Worm (Caenorhabditis elegans) whole organism, L2 larva: ENCODE data around the gene C50F4.8.
A peak's percentile ranks its signal among the peaks of the same experiment; 100 is the strongest.

ENCODE experiments used
- ZK546.5 ChIP-seq: sonication (generic microtip); optimal IDR thresholded peaks from 2 replicates; lab custom pipeline; 2017; ENCODE audit warnings: missing biosample characterization, missing genetic modification characterization
- crh-2 ChIP-seq: sonication (generic microtip); optimal IDR thresholded peaks from 2 replicates; lab custom pipeline; 2017; ENCODE audit warnings: missing biosample characterization, missing genetic modification characterization
- elt-1 ChIP-seq: fragments of 150-350 bp; optimal IDR thresholded peaks from 2 replicates; lab custom pipeline; 2014; ENCODE audit warnings: missing biosample characterization, missing genetic modification characterization
- fos-1 ChIP-seq: fragments of 150-350 bp; optimal IDR thresholded peaks from 2 replicates; lab custom pipeline; 2014; ENCODE audit warnings: missing biosample characterization, missing genetic modification characterization
- lsy-2 ChIP-seq, 2 experiments: fragments of 150-350 bp in 1 of 2; sonication (generic microtip) in 1 of 2; optimal IDR thresholded peaks; 2 replicates each; lab custom pipeline; 2014 to 2017; ENCODE audit warnings: missing biosample characterization in 2 of 2, missing genetic modification characterization in 2 of 2
- nhr-21 ChIP-seq: fragments of 150-350 bp; optimal IDR thresholded peaks from 2 replicates; lab custom pipeline; 2014; ENCODE audit warnings: missing biosample characterization, missing genetic modification characterization
- sem-4 ChIP-seq: fragments of 150-350 bp; optimal IDR thresholded peaks from 2 replicates; lab custom pipeline; 2014; ENCODE audit warnings: missing biosample characterization, missing genetic modification reagents, missing genetic modification characterization
- skn-1 ChIP-seq: sonication (generic microtip); optimal IDR thresholded peaks from 2 replicates; lab custom pipeline; 2017; ENCODE audit warnings: missing biosample characterization, missing genetic modification characterization
- sma-3 ChIP-seq: sonication (generic microtip); optimal IDR thresholded peaks from 2 replicates; lab custom pipeline; 2016; ENCODE audit warnings: missing genetic modification reagents, missing genetic modification characterization, missing compliant biosample characterization
- sma-9 ChIP-seq, 2 experiments: fragments of 150-350 bp in 1 of 2; sonication (generic microtip) in 1 of 2; optimal IDR thresholded peaks; 2 replicates each; lab custom pipeline; 2014 to 2016; ENCODE audit warnings: missing genetic modification characterization in 2 of 2, mild to moderate bottlenecking in 1 of 2, missing biosample characterization in 1 of 2, missing compliant biosample characterization in 1 of 2, missing genetic modification reagents in 1 of 2, moderate library complexity in 1 of 2
- ztf-11 ChIP-seq: sonication (generic microtip); optimal IDR thresholded peaks from 2 replicates; lab custom pipeline; 2017; ENCODE audit warnings: missing biosample characterization, missing genetic modification characterization
- ztf-4 ChIP-seq: fragments of 150-350 bp; optimal IDR thresholded peaks from 2 replicates; lab custom pipeline; 2014; ENCODE audit warnings: missing biosample characterization, missing genetic modification characterization

The C50F4.8 gene

DNA sequence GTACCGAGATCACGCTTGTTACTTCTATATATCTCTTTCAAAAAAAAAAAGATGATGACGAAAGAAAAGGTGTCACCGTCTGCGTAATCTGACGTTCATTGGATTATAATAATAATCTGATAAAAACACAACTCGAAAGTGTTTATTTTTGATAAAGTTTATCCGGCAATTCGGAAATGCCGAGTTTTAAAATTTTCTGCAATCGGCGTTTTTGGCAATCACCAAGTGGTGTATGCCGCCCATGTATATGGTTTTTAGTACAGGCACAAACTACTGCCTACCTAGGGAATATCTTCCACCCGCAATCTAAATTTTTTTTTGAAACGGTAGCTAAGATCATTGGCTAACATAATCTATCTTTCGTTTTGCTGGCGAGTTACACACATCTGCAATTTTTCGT is 44.7 kb downstream of the C50F4.8 start:
- TF ChIP-seq elt-1 (tag; lab: Kevin White, UChicago) (no peak), fos-1 (no peak), sma-9 (GFP tag; optimal IDR thresholded peaks at IDR 0.05; lab: Kevin White, UChicago) (peak; percentile 30), sma-9 (tag; optimal IDR thresholded peaks at IDR 0.05; lab: Kevin White, UChicago) (no peak), lsy-2 (tag; optimal IDR thresholded peaks at IDR 0.05; lab: Kevin White, UChicago) (no peak), nhr-21 (tag; lab: Kevin White, UChicago) (peak; percentile 26)

DNA sequence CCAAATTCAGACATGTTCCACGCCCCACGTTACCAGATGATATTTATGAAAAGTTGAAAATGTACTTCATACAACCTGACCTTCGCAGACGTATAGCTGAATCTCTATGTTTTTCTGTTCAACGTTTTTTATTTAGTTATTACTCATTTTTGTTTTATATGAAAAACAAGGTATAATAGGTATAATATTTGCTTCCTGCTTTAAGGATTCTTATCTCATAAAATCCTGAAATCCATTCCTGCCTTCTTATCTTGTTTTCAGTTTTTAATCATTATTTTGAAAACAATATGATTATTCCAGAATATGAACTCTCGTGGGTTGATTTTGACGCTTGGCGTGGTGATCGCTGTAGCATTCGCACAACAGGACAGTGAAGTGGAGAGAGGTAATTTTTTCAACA is 47.0 kb downstream of the C50F4.8 start, which contains the start of gene flp-6:
Gene flp-6 (plus strand): TSS at position 301 of the 400 bp plus-strand sequence.
- TF ChIP-seq ztf-4 (tag; lab: Kevin White, UChicago), result no peak
- TF ChIP-seq crh-2 (tag; lab: Kevin White, UChicago), result no peak
- TF ChIP-seq ztf-11 (tag; lab: Kevin White, UChicago), result no peak
- TF ChIP-seq ZK546.5 (tag; lab: Kevin White, UChicago), result no peak
- TF ChIP-seq sma-3 (GFP tag; lab: Kevin White, UChicago), result no peak
- TF ChIP-seq skn-1 (tag; lab: Kevin White, UChicago), result no peak
- TF ChIP-seq sem-4, result no peak
